Worm (Caenorhabditis elegans) whole organism, early embryonic: ENCODE results near the gene pitr-6.
A peak's percentile ranks its signal among the peaks of the same experiment; 100 is the strongest.
"Not testable (repeated sequence)": the region's sequence is repeated elsewhere in the genome, so short reads cannot be mapped to it uniquely, and the experiment has no call there.

Experiments used
- B0310.2 ChIP-seq: sonication (generic microtip); optimal IDR thresholded peaks from 2 replicates; lab custom pipeline; 2016; ENCODE audit warnings: mild to moderate bottlenecking, missing genetic modification characterization, missing compliant biosample characterization
- F13C5.2 ChIP-seq: sonication (generic microtip); optimal IDR thresholded peaks from 2 replicates; lab custom pipeline; 2017; ENCODE audit warnings: mild to moderate bottlenecking, missing genetic modification characterization, inconsistent platforms, missing compliant biosample characterization
- aly-1 ChIP-seq: sonication (generic microtip); optimal IDR thresholded peaks from 2 replicates; lab custom pipeline; 2016; ENCODE audit warnings: missing genetic modification characterization, missing compliant biosample characterization
- ama-1 ChIP-seq: fragments of 150-350 bp; optimal IDR thresholded peaks from 2 replicates; lab custom pipeline; 2014
- ceh-13 ChIP-seq: fragments of 200-800 bp; sonication (Bioruptor generic); optimal IDR thresholded peaks from 2 replicates; lab custom pipeline; 2018; ENCODE audit warnings: mild to moderate bottlenecking, missing genetic modification characterization, missing compliant biosample characterization
- ceh-36 ChIP-seq: sonication (generic microtip); optimal IDR thresholded peaks from 2 replicates; lab custom pipeline; 2016; ENCODE audit warnings: missing genetic modification characterization, inconsistent platforms, missing compliant biosample characterization
- ets-7 ChIP-seq: sonication (generic microtip); optimal IDR thresholded peaks from 2 replicates; lab custom pipeline; 2016; ENCODE audit warnings: missing genotype, missing genetic modification characterization, missing compliant biosample characterization
- flt-1 ChIP-seq: fragments of 200-800 bp; sonication (Bioruptor generic); IDR thresholded peaks from 2 replicates; pipeline ENCODE4 v1.3.6; 2022; ENCODE audit warnings: missing genetic modification characterization, missing compliant biosample characterization
- hmbx-1 ChIP-seq: sonication (generic microtip); optimal IDR thresholded peaks from 2 replicates; lab custom pipeline; 2016; ENCODE audit warnings: mild to moderate bottlenecking, missing genetic modification characterization, missing compliant biosample characterization
- hmg-4 ChIP-seq: fragments of 200-800 bp; sonication (Bioruptor generic); optimal IDR thresholded peaks from 2 replicates; lab custom pipeline; 2018; ENCODE audit warnings: mild to moderate bottlenecking, missing genetic modification characterization, missing compliant biosample characterization
- hnd-1 ChIP-seq: sonication (generic microtip); optimal IDR thresholded peaks from 2 replicates; lab custom pipeline; 2016; ENCODE audit warnings: missing genetic modification characterization, missing compliant biosample characterization
- pes-1 ChIP-seq: fragments of 200-800 bp; sonication (Bioruptor generic); IDR thresholded peaks from 2 replicates; pipeline ENCODE4 v1.3.6; 2022; ENCODE audit warnings: missing genetic modification reagents, missing genetic modification characterization, missing compliant biosample characterization
- scrt-1 ChIP-seq: fragments of 200-800 bp; sonication (Bioruptor generic); IDR thresholded peaks from 2 replicates; pipeline ENCODE4 v1.3.6; 2022; ENCODE audit warnings: missing genetic modification characterization, missing compliant biosample characterization
- sea-1 ChIP-seq: fragments of 200-800 bp; sonication (Bioruptor generic); conservative IDR thresholded peaks from 2 replicates; pipeline ENCODE4 v1.3.6; 2022; ENCODE audit warnings: missing genetic modification characterization, missing compliant biosample characterization
- tbx-11 ChIP-seq: fragments of 200-800 bp; sonication (Bioruptor generic); IDR thresholded peaks from 2 replicates; pipeline ENCODE4 v1.3.6; 2022; ENCODE audit warnings: missing genetic modification characterization, missing compliant biosample characterization
- tbx-37 ChIP-seq: fragments of 200-800 bp; sonication (Bioruptor generic); conservative IDR thresholded peaks from 2 replicates; pipeline ENCODE4 v1.3.6; 2022; ENCODE audit warnings: missing genetic modification reagents, missing genetic modification characterization, missing compliant biosample characterization
- tra-4 ChIP-seq: sonication (generic microtip); optimal IDR thresholded peaks from 2 replicates; lab custom pipeline; 2017; ENCODE audit warnings: missing genetic modification characterization, missing compliant biosample characterization

The pitr-6 gene

ce11 chrII:12435202-12435872, 9.8 kb upstream of the pitr-6 start:
- TF ChIP-seq pes-1 (no peak), tra-4 (tag; lab: Kevin White, UChicago) (no peak), tbx-11 (GFP tag; lab: Robert Waterston, UW) (no peak), aly-1 (tag; lab: Kevin White, UChicago) (no peak), ets-7 (no peak), F13C5.2 (tag; lab: Kevin White, UChicago) (no peak), ceh-13 (no peak)

- TF ChIP-seq ama-1: no peak
- TF ChIP-seq ceh-36 (tag; lab: Kevin White, UChicago): peak; percentile 82
Observed at ce11 chrII:12436717-12437116, 8.4 kb upstream of the pitr-6 start.

- TF ChIP-seq hmg-4 (no peak), hnd-1 (tag; lab: Kevin White, UChicago) (no peak), F13C5.2 (tag; lab: Kevin White, UChicago) (no peak), tra-4 (tag; lab: Kevin White, UChicago) (no peak), flt-1 (GFP tag; lab: Robert Waterston, UW) (no peak), ceh-13 (no peak), hmbx-1 (tag; lab: Kevin White, UChicago) (no peak), scrt-1 (GFP tag; lab: Robert Waterston, UW) (no peak), ceh-36 (tag; lab: Kevin White, UChicago) (no peak), sea-1 (GFP tag; lab: Robert Waterston, UW) (no peak), ets-7 (no peak), tbx-11 (GFP tag; lab: Robert Waterston, UW) (no peak), tbx-37 (no peak), pes-1 (no peak), B0310.2 (tag; lab: Kevin White, UChicago) (no peak)
Observed at ce11 chrII:12438441-12438840, 6.7 kb upstream of the pitr-6 start, which contains the start of gene Y57A10C.9. Gene Y57A10C.9, minus strand, starts transcription at chrII:12438541.

- not testable (repeated sequence) for TF ChIP-seq F13C5.2 (tag; lab: Kevin White, UChicago); hmg-4; ceh-36 (tag; lab: Kevin White, UChicago)
Observed at ce11 chrII:12441164-12441563, 4.0 kb upstream of the pitr-6 start, which contains the start of gene Y57A10C.10. Gene Y57A10C.10, minus strand, starts transcription at chrII:12441264.

- TF ChIP-seq ceh-13 (no peak), ceh-36 (tag; lab: Kevin White, UChicago) (no peak), hmg-4 (no peak), F13C5.2 (tag; lab: Kevin White, UChicago) (no peak), ets-7 (no peak), B0310.2 (tag; lab: Kevin White, UChicago) (no peak), hmbx-1 (tag; lab: Kevin White, UChicago) (no peak), tbx-11 (GFP tag; lab: Robert Waterston, UW) (no peak), aly-1 (tag; lab: Kevin White, UChicago) (no peak), tbx-37 (no peak), pes-1 (no peak), scrt-1 (GFP tag; lab: Robert Waterston, UW) (no peak), ama-1 (no peak), flt-1 (GFP tag; lab: Robert Waterston, UW) (no peak), sea-1 (GFP tag; lab: Robert Waterston, UW) (no peak), hnd-1 (tag; lab: Kevin White, UChicago) (no peak), tra-4 (tag; lab: Kevin White, UChicago) (no peak)
Observed at ce11 chrII:12448241-12448640, 3.1 kb downstream of the pitr-6 start, which contains the start of gene srh-27. Gene srh-27, plus strand, starts transcription at chrII:12448541.

- no peak for TF ChIP-seq hmbx-1 (tag; lab: Kevin White, UChicago)
- TF ChIP-seq ceh-13: no peak
- no peak for TF ChIP-seq flt-1 (GFP tag; lab: Robert Waterston, UW)
- no peak for TF ChIP-seq ama-1
- TF ChIP-seq tbx-37: no peak
- no peak for TF ChIP-seq ets-7
- no peak for TF ChIP-seq B0310.2 (tag; lab: Kevin White, UChicago)
- TF ChIP-seq tbx-11 (GFP tag; lab: Robert Waterston, UW): no peak
- TF ChIP-seq sea-1 (GFP tag; lab: Robert Waterston, UW): no peak
- no peak for TF ChIP-seq hnd-1 (tag; lab: Kevin White, UChicago)
- no peak for TF ChIP-seq hmg-4
- no peak for TF ChIP-seq aly-1 (tag; lab: Kevin White, UChicago)
- no peak for TF ChIP-seq tra-4 (tag; lab: Kevin White, UChicago)
- TF ChIP-seq pes-1: no peak
- no peak for TF ChIP-seq ceh-36 (tag; lab: Kevin White, UChicago)
- no peak for TF ChIP-seq F13C5.2 (tag; lab: Kevin White, UChicago)
Observed at ce11 chrII:12449849-12450248, 4.7 kb downstream of the pitr-6 start, which contains the start of gene sre-34. Gene sre-34, plus strand, starts transcription at chrII:12450149.

ce11 chrII:12452754-12453352, 7.7 kb downstream of the pitr-6 start, which contains the start of the genes sre-35 and sre-33:
Gene sre-35, minus strand, starts transcription at chrII:12452854.
Gene sre-33, plus strand, starts transcription at chrII:12453302.
- no peak for TF ChIP-seq ets-7
- TF ChIP-seq F13C5.2 (tag; lab: Kevin White, UChicago): no peak
- no peak for TF ChIP-seq tbx-37
- TF ChIP-seq hnd-1 (tag; lab: Kevin White, UChicago): no peak
- TF ChIP-seq tra-4 (tag; lab: Kevin White, UChicago): no peak
- TF ChIP-seq ama-1: no peak
- no peak for TF ChIP-seq pes-1
- no peak for TF ChIP-seq flt-1 (GFP tag; lab: Robert Waterston, UW)
- no peak for TF ChIP-seq aly-1 (tag; lab: Kevin White, UChicago)
- TF ChIP-seq ceh-36 (tag; lab: Kevin White, UChicago): no peak
- TF ChIP-seq scrt-1 (GFP tag; lab: Robert Waterston, UW): no peak
- TF ChIP-seq sea-1 (GFP tag; lab: Robert Waterston, UW): no peak
